Worm (Caenorhabditis elegans) whole organism, midembryonic: ENCODE data around the gene T01G1.4.

Experiments used
- T22C8.4 ChIP-seq: fragments of 200-800 bp; sonication (Bioruptor generic); IDR thresholded peaks from 2 replicates; pipeline ENCODE4 v1.3.6; 2022; ENCODE audit warnings: missing genetic modification characterization, missing compliant biosample characterization
- cog-1 ChIP-seq: sonication (generic microtip); optimal IDR thresholded peaks from 2 replicates; lab custom pipeline; 2016; ENCODE audit warnings: missing genetic modification characterization, missing compliant biosample characterization
- flt-1 ChIP-seq: fragments of 200-800 bp; sonication (Bioruptor generic); IDR thresholded peaks from 2 replicates; pipeline ENCODE4 v1.3.6; 2022; ENCODE audit warnings: missing genetic modification characterization, missing compliant biosample characterization
- klf-2 ChIP-seq: fragments of 200-800 bp; sonication (Bioruptor generic); conservative IDR thresholded peaks from 2 replicates; pipeline ENCODE4 v1.3.6; 2022; ENCODE audit warnings: missing genetic modification reagents, missing genetic modification characterization, missing compliant biosample characterization
- med-1 ChIP-seq: sonication (generic microtip); optimal IDR thresholded peaks from 2 replicates; lab custom pipeline; 2017; ENCODE audit warnings: missing genetic modification characterization, mild to moderate bottlenecking, missing compliant biosample characterization, antibody characterized with exemption, missing genetic modification reagents; ENCODE audit not compliant: insufficient read depth
- ref-1 ChIP-seq: fragments of 200-800 bp; sonication (Bioruptor generic); conservative IDR thresholded peaks from 2 replicates; pipeline ENCODE4 v1.3.6; 2022; ENCODE audit warnings: missing genetic modification reagents, missing genetic modification characterization, missing compliant biosample characterization
- tab-1 ChIP-seq: fragments of 200-800 bp; sonication (Bioruptor generic); IDR thresholded peaks from 2 replicates; pipeline ENCODE4 v1.3.6; 2022; ENCODE audit warnings: missing genetic modification characterization, missing compliant biosample characterization
- ztf-23 ChIP-seq: fragments of 200-800 bp; sonication (Bioruptor generic); IDR thresholded peaks from 2 replicates; pipeline ENCODE4 v1.3.6; 2022; ENCODE audit warnings: missing genetic modification reagents, missing genetic modification characterization, missing compliant biosample characterization
- ztf-29 ChIP-seq: fragments of 200-800 bp; sonication (Bioruptor generic); IDR thresholded peaks from 2 replicates; pipeline ENCODE4 v1.3.6; 2022; ENCODE audit warnings: missing genetic modification reagents, missing genetic modification characterization, missing compliant biosample characterization

The T01G1.4 gene

DNA sequence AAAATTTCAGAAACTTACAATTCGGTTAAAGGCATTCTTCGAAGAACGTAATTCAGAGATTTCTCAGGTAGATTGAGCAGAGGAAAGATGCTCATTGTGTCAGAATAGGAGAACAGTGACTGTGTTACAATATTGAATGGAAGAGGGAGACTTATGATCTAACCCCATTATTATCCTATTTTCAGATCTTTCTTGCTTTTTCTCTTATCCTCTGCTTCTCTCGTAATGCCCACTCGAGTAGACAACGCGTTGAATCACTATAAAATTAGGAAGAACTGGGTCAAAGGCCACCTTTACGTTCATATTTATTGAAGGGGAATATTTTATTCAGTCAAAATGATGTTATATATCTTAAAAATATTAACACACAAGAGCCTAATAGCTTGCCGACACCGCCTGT is 17.9 kb upstream of the T01G1.4 start, which contains the start of gene fbxb-76:
TSS of gene fbxb-76 (minus strand) at position 101 of the 400 bp plus-strand sequence.
- TF ChIP-seq ref-1 (GFP tag; lab: Robert Waterston, UW): no peak
- no peak for TF ChIP-seq ztf-23 (GFP tag; lab: Robert Waterston, UW)
- no peak for TF ChIP-seq flt-1
- no peak for TF ChIP-seq cog-1 (tag; lab: Kevin White, UChicago)
- TF ChIP-seq T22C8.4 (GFP tag; lab: Robert Waterston, UW): no peak
- TF ChIP-seq klf-2: no peak

DNA sequence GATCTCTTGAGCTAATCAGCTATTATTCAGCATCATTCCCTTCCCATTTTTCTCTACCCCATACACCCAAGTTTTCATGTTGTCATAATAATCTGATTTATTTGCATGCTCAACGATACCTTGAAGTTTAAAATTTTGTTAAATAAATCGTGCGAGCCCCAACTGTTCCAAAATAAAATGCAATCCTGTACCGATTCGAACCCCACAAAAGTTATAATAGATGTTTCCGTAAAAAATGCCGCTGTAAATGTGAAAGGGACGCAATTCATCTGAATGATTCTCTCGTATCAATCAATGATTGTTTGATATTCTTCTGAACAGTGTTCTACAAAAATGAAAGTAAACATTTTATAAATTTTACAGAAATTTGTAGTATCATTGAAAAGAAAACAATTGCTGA is 16.1 kb upstream of the T01G1.4 start:
- TF ChIP-seq T22C8.4 (GFP tag; lab: Robert Waterston, UW): no peak
- TF ChIP-seq ztf-23 (GFP tag; lab: Robert Waterston, UW): no peak
- TF ChIP-seq klf-2: no peak
- no peak for TF ChIP-seq tab-1 (GFP tag; lab: Robert Waterston, UW)
- no peak for TF ChIP-seq ztf-29 (GFP tag; lab: Robert Waterston, UW)
- no peak for TF ChIP-seq ref-1 (GFP tag; lab: Robert Waterston, UW)
- no peak for TF ChIP-seq cog-1 (tag; lab: Kevin White, UChicago)
- TF ChIP-seq flt-1: no peak
- TF ChIP-seq med-1 (GFP tag; lab: Kevin White, UChicago): no peak

DNA sequence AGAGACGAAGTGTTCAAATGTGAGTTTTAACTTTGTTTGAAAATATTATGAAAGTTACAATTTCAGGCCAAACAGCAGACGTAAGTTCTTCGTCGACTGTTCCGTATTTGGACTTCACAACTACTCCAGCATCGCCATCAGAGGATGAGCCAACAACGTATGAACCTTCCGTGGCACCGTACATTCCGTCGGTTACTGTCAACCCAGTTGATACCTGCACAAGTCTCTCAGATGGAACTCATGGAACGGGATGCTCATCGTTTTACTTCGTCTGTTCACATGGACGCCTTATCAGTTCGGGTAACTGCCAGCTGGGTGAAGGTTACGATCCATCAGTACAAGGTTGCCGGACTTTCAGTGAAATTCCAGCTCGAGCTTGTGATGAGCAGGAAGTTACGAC is 14.4 kb upstream of the T01G1.4 start:
- no peak for TF ChIP-seq T22C8.4 (GFP tag; lab: Robert Waterston, UW)
- no peak for TF ChIP-seq flt-1
- no peak for TF ChIP-seq ztf-29 (GFP tag; lab: Robert Waterston, UW)
- TF ChIP-seq tab-1 (GFP tag; lab: Robert Waterston, UW): no peak
- no peak for TF ChIP-seq klf-2

- no peak for TF ChIP-seq T22C8.4 (GFP tag; lab: Robert Waterston, UW)
- TF ChIP-seq ref-1 (GFP tag; lab: Robert Waterston, UW): no peak
- TF ChIP-seq tab-1 (GFP tag; lab: Robert Waterston, UW): no peak
- TF ChIP-seq flt-1: no peak
- TF ChIP-seq med-1 (GFP tag; lab: Kevin White, UChicago): no peak
- no peak for TF ChIP-seq klf-2
These were observed 11.2 kb upstream of the T01G1.4 start, which contains the start of gene cbd-1 for ce11 chrIV:11372366-11372997. Gene cbd-1, plus strand, starts transcription at chrIV:11372991.

DNA sequence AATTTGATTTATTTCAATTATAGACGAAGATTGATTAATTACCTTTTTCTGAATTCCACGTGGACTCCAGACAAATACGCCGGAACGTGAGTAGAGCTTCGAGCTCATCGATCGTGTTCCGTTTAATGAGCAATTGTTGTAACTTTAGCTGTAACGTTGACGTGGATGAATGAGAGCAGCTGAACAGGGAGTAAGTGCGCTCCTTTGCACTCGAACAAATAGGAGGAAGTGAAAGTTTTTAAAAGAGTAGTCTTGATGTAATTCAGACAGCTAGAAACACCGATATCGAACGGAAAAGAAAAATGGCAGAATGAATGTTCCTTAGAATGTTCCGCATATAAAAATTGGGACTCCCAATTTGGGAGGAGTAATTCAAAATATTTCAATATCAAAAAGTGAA is 10.3 kb upstream of the T01G1.4 start, which contains the start of gene sec-31:
TSS of gene sec-31 (minus strand) at position 148 of the 400 bp plus-strand sequence.
- TF ChIP-seq flt-1: no peak
- no peak for TF ChIP-seq klf-2
- TF ChIP-seq ref-1 (GFP tag; lab: Robert Waterston, UW): no peak
- TF ChIP-seq ztf-23 (GFP tag; lab: Robert Waterston, UW): no peak
- no peak for TF ChIP-seq ztf-29 (GFP tag; lab: Robert Waterston, UW)
- no peak for TF ChIP-seq cog-1 (tag; lab: Kevin White, UChicago)
- TF ChIP-seq med-1 (GFP tag; lab: Kevin White, UChicago): no peak
- TF ChIP-seq tab-1 (GFP tag; lab: Robert Waterston, UW): no peak
- TF ChIP-seq T22C8.4 (GFP tag; lab: Robert Waterston, UW): no peak

ce11 chrIV:11363806-11364562 is 2.7 kb upstream of the T01G1.4 start:
- TF ChIP-seq ztf-23 (GFP tag; lab: Robert Waterston, UW) (no peak), ztf-29 (GFP tag; lab: Robert Waterston, UW) (peak; percentile 57; the same call in 1 of the 2 replicates)

- TF ChIP-seq ztf-23 (GFP tag; lab: Robert Waterston, UW): no peak
- TF ChIP-seq tab-1 (GFP tag; lab: Robert Waterston, UW): no peak
- no peak for TF ChIP-seq ref-1 (GFP tag; lab: Robert Waterston, UW)
- TF ChIP-seq flt-1: no peak
- TF ChIP-seq T22C8.4 (GFP tag; lab: Robert Waterston, UW): no peak
These were observed 1.5 kb downstream of the T01G1.4 start, which contains the start of gene klp-12 for ce11 chrIV:11359769-11360168. Gene klp-12, minus strand, starts transcription at chrIV:11359869.

ce11 chrIV:11353946-11354458 is 7.3 kb downstream of the T01G1.4 start, which contains the start of gene T01G1.2:
Gene T01G1.2, plus strand, starts transcription at chrIV:11354408.
- TF ChIP-seq ref-1 (GFP tag; lab: Robert Waterston, UW) (no peak), tab-1 (GFP tag; lab: Robert Waterston, UW) (no peak), med-1 (GFP tag; lab: Kevin White, UChicago) (no peak), cog-1 (tag; lab: Kevin White, UChicago) (no peak), ztf-23 (GFP tag; lab: Robert Waterston, UW) (no peak), klf-2 (no peak)

DNA sequence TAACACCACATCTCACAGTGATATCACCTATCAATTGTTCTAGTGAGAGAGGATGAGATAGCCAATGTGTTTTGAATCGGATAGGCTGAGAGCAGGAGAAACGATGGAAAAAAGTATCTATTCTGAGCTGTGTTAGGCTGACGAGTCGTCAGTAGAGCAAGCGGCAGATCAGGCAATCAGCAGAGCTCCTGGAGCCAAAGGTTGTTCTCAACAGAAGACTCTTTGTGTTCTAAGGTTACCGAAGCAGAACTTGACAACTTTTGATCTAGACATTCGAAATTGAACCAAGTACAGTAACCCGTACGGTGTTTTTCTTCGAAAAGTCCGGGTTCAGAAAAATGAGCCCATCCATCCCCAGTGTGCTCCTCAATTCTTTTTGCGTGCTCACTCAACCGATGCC is 8.5 kb downstream of the T01G1.4 start:
- TF ChIP-seq med-1 (GFP tag; lab: Kevin White, UChicago) (no peak), flt-1 (no peak), klf-2 (no peak), tab-1 (GFP tag; lab: Robert Waterston, UW) (no peak), cog-1 (tag; lab: Kevin White, UChicago) (no peak), ztf-29 (GFP tag; lab: Robert Waterston, UW) (no peak), ref-1 (GFP tag; lab: Robert Waterston, UW) (no peak), ztf-23 (GFP tag; lab: Robert Waterston, UW) (no peak), T22C8.4 (GFP tag; lab: Robert Waterston, UW) (no peak)
